Worm (Caenorhabditis elegans) whole organism, L4/young adult: Measurements from ENCODE around the gene C01G6.2.

Experiments
- dao-5 ChIP-seq: sonication (generic microtip); optimal IDR thresholded peaks from 2 replicates; lab custom pipeline; 2016; ENCODE audit warnings: missing genotype, missing genetic modification characterization, moderate library complexity, missing compliant biosample characterization
- him-1 ChIP-seq: sonication (generic microtip); optimal IDR thresholded peaks from 2 replicates; lab custom pipeline; 2016; ENCODE audit warnings: missing genotype, missing genetic modification reagents, missing genetic modification characterization, missing compliant biosample characterization

DNA sequence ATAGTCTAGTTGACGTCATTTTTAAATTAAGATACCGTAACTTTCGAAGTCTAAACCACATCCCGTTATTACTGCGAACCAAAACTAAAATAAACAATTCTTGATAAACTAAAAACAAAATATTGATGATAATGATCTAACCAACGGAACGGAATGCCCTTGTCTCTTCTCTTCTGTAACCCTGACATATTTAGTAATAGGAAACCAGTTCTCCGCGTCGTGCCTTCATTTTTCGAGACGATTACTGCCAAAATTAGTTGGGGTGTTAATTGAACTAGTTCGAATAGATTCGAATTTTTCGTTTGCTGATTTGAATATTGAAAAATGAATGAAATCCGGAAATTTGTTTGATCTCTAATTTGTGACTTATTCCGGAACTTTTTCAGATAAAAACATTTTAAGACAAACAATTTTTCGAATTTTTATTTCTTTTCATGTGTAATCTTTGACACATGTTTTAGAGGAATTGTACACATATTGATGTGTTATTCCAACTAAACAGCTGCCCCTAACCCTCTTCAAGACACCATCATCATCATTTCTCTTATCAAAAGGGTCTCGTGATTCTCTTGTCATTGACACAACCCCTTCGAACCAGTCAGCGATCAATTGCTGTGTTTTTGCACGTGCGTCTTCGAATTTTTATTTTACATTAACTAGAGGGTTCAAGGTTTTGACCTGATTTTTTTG, 17.0 kb downstream of the C01G6.2 start:
- TF ChIP-seq him-1 (tag; lab: Kevin White, UChicago) = no peak
- TF ChIP-seq dao-5 (tag; lab: Kevin White, UChicago) = no peak
